Worm (Caenorhabditis elegans) whole organism, L1 larva: ENCODE measurements around the gene pqbp-1.1.

Source experiments
- C04F5.9 ChIP-seq: sonication (generic microtip); optimal IDR thresholded peaks from 2 replicates; lab custom pipeline; 2016; ENCODE audit warnings: missing genetic modification characterization, missing compliant biosample characterization
- C34B4.2 ChIP-seq: sonication (generic microtip); optimal IDR thresholded peaks from 2 replicates; lab custom pipeline; 2017; ENCODE audit warnings: mild to moderate bottlenecking, missing genetic modification characterization, missing compliant biosample characterization
- F16B12.6 ChIP-seq: fragments of 150-350 bp; optimal IDR thresholded peaks from 2 replicates; lab custom pipeline; 2014; ENCODE audit warnings: missing biosample characterization, missing genetic modification characterization
- Y116A8C.19 ChIP-seq: sonication (generic microtip); optimal IDR thresholded peaks from 2 replicates; lab custom pipeline; 2016; ENCODE audit warnings: missing compliant biosample characterization, missing genetic modification characterization, borderline replicate concordance
- aha-1 ChIP-seq: fragments of 150-350 bp; optimal IDR thresholded peaks from 2 replicates; lab custom pipeline; 2014; ENCODE audit warnings: missing biosample characterization, missing genetic modification characterization
- alr-1 ChIP-seq: fragments of 200-800 bp; sonication (Bioruptor generic); optimal IDR thresholded peaks from 2 replicates; lab custom pipeline; 2018; ENCODE audit warnings: borderline replicate concordance, mild to moderate bottlenecking, missing genetic modification characterization, missing compliant biosample characterization
- aly-2 ChIP-seq: fragments of 150-350 bp; optimal IDR thresholded peaks from 2 replicates; lab custom pipeline; 2014; ENCODE audit warnings: missing biosample characterization, missing genetic modification characterization
- ama-1 ChIP-seq: fragments of 150-350 bp; optimal IDR thresholded peaks from 2 replicates; lab custom pipeline; 2014
- blmp-1 ChIP-seq: fragments of 150-350 bp; optimal IDR thresholded peaks from 2 replicates; lab custom pipeline; 2014; ENCODE audit warnings: missing biosample characterization, missing genetic modification characterization
- ceh-63 ChIP-seq: fragments of 200-800 bp; sonication (Bioruptor generic); optimal IDR thresholded peaks from 2 replicates; lab custom pipeline; 2018; ENCODE audit warnings: mild to moderate bottlenecking, missing genetic modification characterization, missing compliant biosample characterization
- ceh-90 ChIP-seq: sonication (generic microtip); optimal IDR thresholded peaks from 2 replicates; lab custom pipeline; 2016; ENCODE audit warnings: missing genetic modification characterization, missing compliant biosample characterization
- efl-1 ChIP-seq, 4 experiments: fragments of 150-350 bp; optimal IDR thresholded peaks in 3 of 4; peaks in 1 of 4; 1 replicate in 1 of 4; 2 replicates in 3 of 4; lab custom pipeline; 2014; ENCODE audit warnings: missing biosample characterization in 2 of 4, missing genetic modification characterization in 2 of 4, missing genetic modification reagents in 2 of 4
- egl-13 ChIP-seq: sonication (generic microtip); optimal IDR thresholded peaks from 2 replicates; lab custom pipeline; 2016; ENCODE audit warnings: missing genotype, missing genetic modification reagents, missing genetic modification characterization, missing compliant biosample characterization
- elt-2 ChIP-seq: sonication (generic microtip); optimal IDR thresholded peaks from 2 replicates; lab custom pipeline; 2016; ENCODE audit warnings: missing genetic modification characterization, mild to moderate bottlenecking, inconsistent platforms, missing compliant biosample characterization, missing genetic modification reagents
- elt-3 ChIP-seq, 6 experiments: fragments of 150-350 bp in 1 of 6; sonication (generic microtip); optimal IDR thresholded peaks; 2 replicates each; lab custom pipeline; 2017 to 2018; ENCODE audit warnings: missing biosample characterization in 6 of 6, missing genetic modification characterization in 6 of 6, inconsistent platforms in 1 of 6
- fkh-10 ChIP-seq: sonication (generic microtip); optimal IDR thresholded peaks from 2 replicates; lab custom pipeline; 2017; ENCODE audit warnings: missing biosample characterization, missing genetic modification reagents, missing genetic modification characterization
- fkh-4 ChIP-seq: sonication (generic microtip); optimal IDR thresholded peaks from 2 replicates; lab custom pipeline; 2016; ENCODE audit warnings: missing compliant biosample characterization, missing genetic modification characterization, borderline replicate concordance
- fkh-8 ChIP-seq: sonication (generic microtip); optimal IDR thresholded peaks from 2 replicates; lab custom pipeline; 2016; ENCODE audit warnings: mild to moderate bottlenecking, missing genetic modification characterization, missing compliant biosample characterization
- fos-1 ChIP-seq: fragments of 150-350 bp; optimal IDR thresholded peaks from 2 replicates; lab custom pipeline; 2014; ENCODE audit warnings: missing biosample characterization, missing genetic modification characterization
- grh-1 ChIP-seq: fragments of 200-800 bp; sonication (Bioruptor generic); IDR thresholded peaks from 2 replicates; pipeline ENCODE4 v1.3.6; 2022; ENCODE audit warnings: missing genetic modification reagents, missing genetic modification characterization, missing compliant biosample characterization
- hpl-2 ChIP-seq: fragments of 150-350 bp; optimal IDR thresholded peaks from 2 replicates; lab custom pipeline; 2014; ENCODE audit warnings: missing biosample characterization, missing genetic modification reagents, missing genetic modification characterization
- lin-13 ChIP-seq: fragments of 150-350 bp; optimal IDR thresholded peaks from 2 replicates; lab custom pipeline; 2014; ENCODE audit warnings: missing biosample characterization, missing genetic modification reagents, missing genetic modification characterization
- lin-15B ChIP-seq: fragments of 150-350 bp; sonication (generic microtip); optimal IDR thresholded peaks from 3 replicates; lab custom pipeline; 2014; ENCODE audit warnings: missing biosample characterization, missing genetic modification characterization
- lin-35 ChIP-seq, 2 experiments: fragments of 150-350 bp; optimal IDR thresholded peaks; 2 replicates each; lab custom pipeline; 2014; ENCODE audit warnings: missing biosample characterization in 2 of 2, missing genetic modification characterization in 2 of 2, missing genetic modification reagents in 2 of 2
- lin-39 ChIP-seq: fragments of 150-350 bp; optimal IDR thresholded peaks from 2 replicates; lab custom pipeline; 2014; ENCODE audit warnings: missing biosample characterization, missing genetic modification reagents, missing genetic modification characterization
- lir-3 ChIP-seq: sonication (generic microtip); optimal IDR thresholded peaks from 2 replicates; lab custom pipeline; 2016; ENCODE audit warnings: mild to moderate bottlenecking, missing genetic modification characterization, moderate library complexity, missing compliant biosample characterization; ENCODE audit not compliant: poor library complexity
- lsy-2 ChIP-seq, 2 experiments: fragments of 150-350 bp; optimal IDR thresholded peaks; 2 replicates each; lab custom pipeline; 2014; ENCODE audit warnings: missing biosample characterization in 2 of 2, missing genetic modification characterization in 2 of 2
- mdl-1 ChIP-seq, 2 experiments: fragments of 150-350 bp; optimal IDR thresholded peaks; 2 replicates each; lab custom pipeline; 2014 to 2017; ENCODE audit warnings: missing biosample characterization in 2 of 2, missing genetic modification characterization in 2 of 2, inconsistent platforms in 1 of 2
- mep-1 ChIP-seq: fragments of 150-350 bp; optimal IDR thresholded peaks from 2 replicates; lab custom pipeline; 2014; ENCODE audit warnings: missing biosample characterization, missing genetic modification characterization
- nhr-11 ChIP-seq: fragments of 150-350 bp; optimal IDR thresholded peaks from 2 replicates; lab custom pipeline; 2014; ENCODE audit warnings: missing biosample characterization, missing genetic modification characterization
- nhr-19 ChIP-seq: fragments of 200-800 bp; sonication (Bioruptor generic); conservative IDR thresholded peaks from 2 replicates; pipeline ENCODE4 v1.3.6; 2022; ENCODE audit warnings: missing genetic modification characterization, missing compliant biosample characterization
- nhr-237 ChIP-seq: fragments of 150-350 bp; optimal IDR thresholded peaks from 2 replicates; lab custom pipeline; 2014; ENCODE audit warnings: missing biosample characterization, missing genetic modification characterization
- nhr-77 ChIP-seq: fragments of 150-350 bp; optimal IDR thresholded peaks from 2 replicates; lab custom pipeline; 2014; ENCODE audit warnings: missing biosample characterization, missing genetic modification characterization
- nhr-85 ChIP-seq: sonication (generic microtip); peaks from one replicate; lab custom pipeline; 2016; ENCODE audit warnings: missing genetic modification characterization, inconsistent platforms, missing compliant biosample characterization
- pag-3 ChIP-seq: sonication (generic microtip); optimal IDR thresholded peaks from 2 replicates; lab custom pipeline; 2017; ENCODE audit warnings: missing genetic modification characterization, mild to moderate bottlenecking, missing compliant biosample characterization, antibody characterized with exemption, borderline replicate concordance; ENCODE audit not compliant: insufficient read depth
- pax-3 ChIP-seq: fragments of 200-800 bp; sonication (Bioruptor generic); optimal IDR thresholded peaks from 2 replicates; lab custom pipeline; 2018; ENCODE audit warnings: mild to moderate bottlenecking, missing genetic modification characterization, moderate library complexity, missing compliant biosample characterization
- snpc-4 ChIP-seq: fragments of 150-350 bp; optimal IDR thresholded peaks from 2 replicates; lab custom pipeline; 2014; ENCODE audit warnings: missing biosample characterization, missing genetic modification characterization
- sox-4 ChIP-seq: sonication (generic microtip); optimal IDR thresholded peaks from 2 replicates; lab custom pipeline; 2016; ENCODE audit warnings: missing genetic modification characterization, missing compliant biosample characterization
- sptf-1 ChIP-seq: fragments of 150-350 bp; optimal IDR thresholded peaks from 2 replicates; lab custom pipeline; 2014; ENCODE audit warnings: missing biosample characterization, missing genetic modification characterization
- sup-37 ChIP-seq: fragments of 200-800 bp; sonication (Bioruptor generic); optimal IDR thresholded peaks from 2 replicates; lab custom pipeline; 2018; ENCODE audit warnings: mild to moderate bottlenecking, missing genetic modification characterization, missing compliant biosample characterization
- swsn-7 ChIP-seq: sonication (generic microtip); optimal IDR thresholded peaks from 2 replicates; lab custom pipeline; 2016; ENCODE audit warnings: missing genetic modification characterization, missing compliant biosample characterization
- tbx-2 ChIP-seq: sonication (generic microtip); optimal IDR thresholded peaks from 2 replicates; lab custom pipeline; 2016; ENCODE audit warnings: missing genetic modification characterization, missing compliant biosample characterization
- unc-130 ChIP-seq: fragments of 150-350 bp; optimal IDR thresholded peaks from 2 replicates; lab custom pipeline; 2017; ENCODE audit warnings: missing biosample characterization, missing genetic modification characterization, inconsistent platforms
- unc-30 ChIP-seq: sonication (generic microtip); optimal IDR thresholded peaks from 2 replicates; lab custom pipeline; 2017; ENCODE audit warnings: missing biosample characterization, missing genetic modification characterization
- unc-98 ChIP-seq: fragments of 200-800 bp; sonication (Bioruptor generic); IDR thresholded peaks from 2 replicates; pipeline ENCODE4 v1.3.6; 2022; ENCODE audit warnings: missing genetic modification characterization, missing compliant biosample characterization
- xbp-1 ChIP-seq: sonication (generic microtip); optimal IDR thresholded peaks from 2 replicates; lab custom pipeline; 2016; ENCODE audit warnings: missing genetic modification characterization, missing compliant biosample characterization
- ztf-4 ChIP-seq: fragments of 150-350 bp; optimal IDR thresholded peaks from 2 replicates; lab custom pipeline; 2014; ENCODE audit warnings: missing biosample characterization, missing genetic modification characterization

Gene pqbp-1.1

ce11 chrIV:247494-247893 is 14.0 kb downstream of the pqbp-1.1 start (continued):
- peak; percentile 32 for TF ChIP-seq unc-130
- TF ChIP-seq elt-2 (tag; lab: Kevin White, UChicago): no peak
- TF ChIP-seq swsn-7 (tag; lab: Kevin White, UChicago): no peak
- TF ChIP-seq grh-1: peak; percentile 43; the same call in 1 of the 2 replicates
- no peak for TF ChIP-seq ztf-4 (tag; lab: Kevin White, UChicago)
- peak in 1 of 2 experiments; percentile 93 for TF ChIP-seq mdl-1 (tag; optimal IDR thresholded peaks at IDR 0.05; lab: Kevin White, UChicago)
- TF ChIP-seq elt-3 (tag; optimal IDR thresholded peaks at IDR 0.05; lab: Kevin White, UChicago): peak in 3 of 6 experiments; percentile 35 to 98 (median 92)
- TF ChIP-seq, all 84 proteins: peak for 22

- TF ChIP-seq lin-15B (tag; lab: Kevin White, UChicago) (no peak), sptf-1 (tag; lab: Kevin White, UChicago) (no peak), fkh-8 (no peak), nhr-11 (tag; lab: Kevin White, UChicago) (no peak), sup-37 (GFP tag; lab: Kevin White, UChicago) (no peak), nhr-77 (tag; lab: Kevin White, UChicago) (no peak), mep-1 (tag; lab: Kevin White, UChicago) (no peak), lin-35 (GFP tag; optimal IDR thresholded peaks at IDR 0.05; lab: Kevin White, UChicago) (no peak), fos-1 (tag; lab: Kevin White, UChicago) (no peak), elt-3 (tag; optimal IDR thresholded peaks at IDR 0.05; lab: Kevin White, UChicago) (no peak)
Measured at ce11 chrIV:244843-245242, 16.6 kb downstream of the pqbp-1.1 start, which contains the start of gene aass-1. Gene aass-1, plus strand, starts transcription at chrIV:245143.

- TF ChIP-seq pag-3 (tag; lab: Kevin White, UChicago): no peak
- TF ChIP-seq nhr-85: peak; percentile 58
Measured at ce11 chrIV:244278-244677, 17.2 kb downstream of the pqbp-1.1 start.

ce11 chrIV:240257-240754 is 21.2 kb downstream of the pqbp-1.1 start, which contains the start of the genes fnta-1 and cogc-8:
Gene fnta-1, minus strand, starts transcription at chrIV:240307.
Gene cogc-8, plus strand, starts transcription at chrIV:240451.
- TF ChIP-seq sox-4 (tag; lab: Kevin White, UChicago) (no peak), aly-2 (tag; lab: Kevin White, UChicago) (no peak), C04F5.9 (tag; lab: Kevin White, UChicago) (peak; percentile 50), hpl-2 (GFP tag; lab: Kevin White, UChicago) (no peak), aha-1 (tag; lab: Kevin White, UChicago) (no peak), alr-1 (tag; lab: Kevin White, UChicago) (no peak), nhr-237 (tag; lab: Kevin White, UChicago) (no peak), xbp-1 (no peak), nhr-11 (tag; lab: Kevin White, UChicago) (no peak), C34B4.2 (tag; lab: Kevin White, UChicago) (no peak), ceh-63 (GFP tag; lab: Kevin White, UChicago) (no peak), lin-13 (GFP tag; lab: Kevin White, UChicago) (no peak), tbx-2 (tag; lab: Kevin White, UChicago) (peak; percentile 44), pax-3 (no peak), snpc-4 (no peak), nhr-19 (GFP tag; lab: Robert Waterston, UW) (no peak), fkh-10 (no peak), elt-2 (tag; lab: Kevin White, UChicago) (no peak), efl-1 (optimal IDR thresholded peaks at IDR 0.05; lab: Kevin White, UChicago) (peak; percentile 61 to 72), efl-1 (GFP tag; optimal IDR thresholded peaks at IDR 0.05 in 1 of 2; lab: Kevin White, UChicago) (peak; percentile 72 to 97), egl-13 (tag; lab: Kevin White, UChicago) (no peak), fkh-4 (tag; lab: Kevin White, UChicago) (no peak), blmp-1 (tag; lab: Kevin White, UChicago) (no peak), unc-30 (tag; lab: Kevin White, UChicago) (no peak), Y116A8C.19 (tag; lab: Kevin White, UChicago) (no peak), ceh-90 (tag; lab: Kevin White, UChicago) (no peak), lin-39 (tag; lab: Kevin White, UChicago) (no peak), lsy-2 (tag; optimal IDR thresholded peaks at IDR 0.05; lab: Kevin White, UChicago) (peak; percentile 59 to 71), lir-3 (tag; lab: Kevin White, UChicago) (no peak), ama-1 (lab: Kevin White, UChicago) (no peak), fkh-8 (peak; percentile 24), F16B12.6 (peak; percentile 95), fos-1 (tag; lab: Kevin White, UChicago) (no peak), unc-98 (GFP tag; lab: Robert Waterston, UW) (no peak)
